Fruit fly (Drosophila melanogaster): ENCODE results near the gene Usp7.

The Usp7 gene

dm6 chrX:12021750-12022149 is 7.1 kb downstream of the Usp7 start:
- TF ChIP-seq svp (GFP tag) = peak; percentile 90
- no peak for TF ChIP-seq CG8632 (GFP tag; optimal IDR thresholded peaks at IDR 0.05)

- TF ChIP-seq svp (GFP tag) = peak; percentile 29
- no peak for TF ChIP-seq Sox14 (GFP tag; optimal IDR thresholded peaks at IDR 0.05)
Observed at dm6 chrX:12020857-12021256, 8.0 kb downstream of the Usp7 start, which contains the start of gene Tango4. Gene Tango4, plus strand, starts transcription at chrX:12021068.

dm6 chrX:12018440-12019101 is 10.3 kb downstream of the Usp7 start, which contains the start of gene Lsm12a:
Gene Lsm12a, plus strand, starts transcription at chrX:12018640.
- TF ChIP-seq fd59A (GFP tag; optimal IDR thresholded peaks at IDR 0.05) (no peak), CG1621 (tag; optimal IDR thresholded peaks at IDR 0.05) (no peak), Blimp-1 (GFP tag; optimal IDR thresholded peaks at IDR 0.05) (peak; percentile 88), svp (GFP tag) (peak; percentile 47), CG6163 (GFP tag; IDR thresholded peaks at IDR 0.05) (0 out of 3 replicates have a peak, but pooled peaks have one; percentile 12)

dm6 chrX:12017815-12018439 is 10.9 kb downstream of the Usp7 start, which contains the start of gene Chrac-16:
Gene Chrac-16, minus strand, starts transcription at chrX:12017961.
- TF ChIP-seq svp (GFP tag) (peak; percentile 56), fd59A (GFP tag; optimal IDR thresholded peaks at IDR 0.05) (no peak), CG8119 (GFP tag; IDR thresholded peaks at IDR 0.05) (no peak), CG8632 (GFP tag; optimal IDR thresholded peaks at IDR 0.05) (no peak), acj6 (GFP tag; optimal IDR thresholded peaks at IDR 0.05) (no peak), fkh (GFP tag; optimal IDR thresholded peaks at IDR 0.05) (peak; percentile 2), achi (GFP tag; optimal IDR thresholded peaks at IDR 0.05) (no peak), dsx (GFP tag; optimal IDR thresholded peaks at IDR 0.05; ENCODE audit: poor library complexity, severe bottlenecking) (no peak), CG6792 (GFP tag; optimal IDR thresholded peaks at IDR 0.05) (no peak), CG10669 (GFP tag; optimal IDR thresholded peaks at IDR 0.05) (no peak), CG8319 (GFP tag; optimal IDR thresholded peaks at IDR 0.05) (no peak)

dm6 chrX:12014800-12015389 is 13.9 kb downstream of the Usp7 start:
- TF ChIP-seq Lpt (GFP tag; optimal IDR thresholded peaks at IDR 0.05) (no peak), CG10631 (GFP tag; optimal IDR thresholded peaks at IDR 0.05) (peak; percentile 56), fkh (GFP tag; optimal IDR thresholded peaks at IDR 0.05) (no peak), pdm3 (GFP tag; optimal IDR thresholded peaks at IDR 0.05) (peak; percentile 72), CG7368 (GFP tag; optimal IDR thresholded peaks at IDR 0.05) (peak; percentile 34), CG1621 (tag; optimal IDR thresholded peaks at IDR 0.05) (no peak), net (GFP tag; optimal IDR thresholded peaks at IDR 0.05) (peak; percentile 67), esn (GFP tag; optimal IDR thresholded peaks at IDR 0.05) (peak; percentile 80), ss (GFP tag; optimal IDR thresholded peaks at IDR 0.05) (peak in 1 of 2 experiments; percentile 73), Gug (GFP tag; IDR thresholded peaks at IDR 0.05) (0 out of 2 replicates have a peak, but pooled peaks have one; percentile 14), CG6276 (GFP tag; optimal IDR thresholded peaks at IDR 0.05) (no peak), fd85E (GFP tag; optimal IDR thresholded peaks at IDR 0.05) (no peak), Hr39 (GFP tag; optimal IDR thresholded peaks at IDR 0.05) (peak; percentile 52), Eip78C (GFP tag) (peak; percentile 89), CG6792 (GFP tag; optimal IDR thresholded peaks at IDR 0.05) (peak; percentile 64), Ets96B (tag; optimal IDR thresholded peaks at IDR 0.05) (peak; percentile 50), spab (GFP tag; optimal IDR thresholded peaks at IDR 0.05) (peak; percentile 37), Sox15 (GFP tag; optimal IDR thresholded peaks at IDR 0.05) (no peak), CG3919 (GFP tag; optimal IDR thresholded peaks at IDR 0.05) (peak; percentile 73), CG32006 (GFP tag; optimal IDR thresholded peaks at IDR 0.05) (peak; percentile 56), cyc (GFP tag; optimal IDR thresholded peaks at IDR 0.05) (peak; percentile 69), CG6808 (GFP tag; optimal IDR thresholded peaks at IDR 0.05) (peak; percentile 54), Hr38 (GFP tag; optimal IDR thresholded peaks at IDR 0.05) (no peak), svp (GFP tag) (peak; percentile 91), CG8319 (GFP tag; optimal IDR thresholded peaks at IDR 0.05) (peak; percentile 84), CG34406 (GFP tag; optimal IDR thresholded peaks at IDR 0.05) (peak; percentile 52), Smox (GFP tag; optimal IDR thresholded peaks at IDR 0.05) (peak; percentile 80), lz (GFP tag; optimal IDR thresholded peaks at IDR 0.05) (peak; percentile 75), CG9139 (GFP tag; optimal IDR thresholded peaks at IDR 0.05) (no peak), CG11762 (GFP tag; optimal IDR thresholded peaks at IDR 0.05; ENCODE audit: insufficient read depth) (peak; percentile 1)
